Worm (Caenorhabditis elegans): ENCODE measurements around the gene fbxb-72.

DNA sequence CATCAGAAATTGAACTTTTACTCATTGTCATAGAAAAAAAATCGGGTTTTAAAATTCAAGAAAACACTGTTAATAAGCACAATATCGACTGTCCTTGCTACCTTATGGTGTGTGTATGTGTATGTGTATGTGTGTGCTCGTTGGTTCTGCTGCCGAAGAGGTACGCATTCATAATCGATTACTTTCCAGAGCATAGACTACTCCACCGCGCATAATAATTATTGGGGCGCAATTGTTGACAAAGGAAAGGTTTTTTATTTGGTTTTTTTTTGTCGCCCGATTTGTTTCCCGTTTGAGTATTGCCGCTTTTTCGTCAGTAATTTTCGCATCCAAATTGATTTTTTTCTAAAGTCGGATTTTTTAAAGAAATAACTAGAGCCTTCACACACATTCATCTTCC, 37.5 kb upstream of the fbxb-72 start, which contains the start of gene C05E4.15:
- TF ChIP-seq cog-1 (tag; optimal IDR thresholded peaks at IDR 0.05), result no peak
- TF ChIP-seq flt-1 (GFP tag; IDR thresholded peaks at IDR 0.05), result no peak
- TF ChIP-seq ztf-23 (GFP tag; IDR thresholded peaks at IDR 0.05), result no peak
- no peak for TF ChIP-seq ref-1 (GFP tag; conservative IDR thresholded peaks at IDR 0.05)
- no peak for TF ChIP-seq klf-2 (GFP tag; conservative IDR thresholded peaks at IDR 0.05)
- TF ChIP-seq T22C8.4 (GFP tag; IDR thresholded peaks at IDR 0.05), result no peak
- no peak for TF ChIP-seq med-1 (GFP tag; optimal IDR thresholded peaks at IDR 0.05; ENCODE audit: insufficient read depth)
- no peak for TF ChIP-seq tab-1 (GFP tag; IDR thresholded peaks at IDR 0.05)
- TF ChIP-seq ztf-29 (GFP tag; IDR thresholded peaks at IDR 0.05), result no peak

Data from whole organism, midembryonic.